Worm (Caenorhabditis elegans) whole organism, L1 larva: ENCODE results near the gene tex-2.

Experiments
- aha-1 ChIP-seq: fragments of 150-350 bp; optimal IDR thresholded peaks from 2 replicates; lab custom pipeline; 2014; ENCODE audit warnings: missing biosample characterization, missing genetic modification characterization
- aly-2 ChIP-seq: fragments of 150-350 bp; optimal IDR thresholded peaks from 2 replicates; lab custom pipeline; 2014; ENCODE audit warnings: missing biosample characterization, missing genetic modification characterization
- ceh-63 ChIP-seq: fragments of 200-800 bp; sonication (Bioruptor generic); optimal IDR thresholded peaks from 2 replicates; lab custom pipeline; 2018; ENCODE audit warnings: mild to moderate bottlenecking, missing genetic modification characterization, missing compliant biosample characterization
- ceh-90 ChIP-seq: sonication (generic microtip); optimal IDR thresholded peaks from 2 replicates; lab custom pipeline; 2016; ENCODE audit warnings: missing genetic modification characterization, missing compliant biosample characterization
- dsc-1 ChIP-seq: sonication (generic microtip); optimal IDR thresholded peaks from 2 replicates; lab custom pipeline; 2016; ENCODE audit warnings: mild to moderate bottlenecking, missing genetic modification characterization, missing compliant biosample characterization
- efl-1 ChIP-seq, 4 experiments: fragments of 150-350 bp; optimal IDR thresholded peaks in 3 of 4; peaks in 1 of 4; 1 replicate in 1 of 4; 2 replicates in 3 of 4; lab custom pipeline; 2014; ENCODE audit warnings: missing biosample characterization in 2 of 4, missing genetic modification characterization in 2 of 4, missing genetic modification reagents in 2 of 4
- efl-3 ChIP-seq: fragments of 200-800 bp; sonication (Bioruptor generic); optimal IDR thresholded peaks from 2 replicates; lab custom pipeline; 2018; ENCODE audit warnings: mild to moderate bottlenecking, missing genetic modification characterization, missing compliant biosample characterization
- egl-13 ChIP-seq: sonication (generic microtip); optimal IDR thresholded peaks from 2 replicates; lab custom pipeline; 2016; ENCODE audit warnings: missing genotype, missing genetic modification reagents, missing genetic modification characterization, missing compliant biosample characterization
- egl-27 ChIP-seq, 2 experiments: fragments of 150-350 bp in 1 of 2; sonication (generic microtip); optimal IDR thresholded peaks; 3 replicates each; lab custom pipeline; 2017 to 2018; ENCODE audit warnings: missing biosample characterization in 2 of 2, missing genetic modification characterization in 2 of 2, missing genetic modification reagents in 2 of 2
- fkh-10 ChIP-seq: sonication (generic microtip); optimal IDR thresholded peaks from 2 replicates; lab custom pipeline; 2017; ENCODE audit warnings: missing biosample characterization, missing genetic modification reagents, missing genetic modification characterization
- fkh-4 ChIP-seq: sonication (generic microtip); optimal IDR thresholded peaks from 2 replicates; lab custom pipeline; 2016; ENCODE audit warnings: missing compliant biosample characterization, missing genetic modification characterization, borderline replicate concordance
- fkh-8 ChIP-seq: sonication (generic microtip); optimal IDR thresholded peaks from 2 replicates; lab custom pipeline; 2016; ENCODE audit warnings: mild to moderate bottlenecking, missing genetic modification characterization, missing compliant biosample characterization
- grh-1 ChIP-seq: fragments of 200-800 bp; sonication (Bioruptor generic); IDR thresholded peaks from 2 replicates; pipeline ENCODE4 v1.3.6; 2022; ENCODE audit warnings: missing genetic modification reagents, missing genetic modification characterization, missing compliant biosample characterization
- hlh-17 ChIP-seq: fragments of 200-800 bp; sonication (Bioruptor generic); optimal IDR thresholded peaks from 2 replicates; lab custom pipeline; 2018; ENCODE audit warnings: missing genetic modification characterization, mild to moderate bottlenecking, missing compliant biosample characterization, moderate library complexity, borderline replicate concordance
- hlh-4 ChIP-seq: sonication (generic microtip); optimal IDR thresholded peaks from 2 replicates; lab custom pipeline; 2016; ENCODE audit warnings: mild to moderate bottlenecking, missing genetic modification characterization, missing compliant biosample characterization
- irx-1 ChIP-seq: sonication (generic microtip); optimal IDR thresholded peaks from 2 replicates; lab custom pipeline; 2016; ENCODE audit warnings: missing genetic modification characterization, missing compliant biosample characterization
- jun-1 ChIP-seq: fragments of 150-350 bp; optimal IDR thresholded peaks from 2 replicates; lab custom pipeline; 2014; ENCODE audit warnings: missing biosample characterization, missing genetic modification reagents, missing genetic modification characterization
- lin-14 ChIP-seq: fragments of 200-800 bp; sonication (Bioruptor generic); optimal IDR thresholded peaks from 2 replicates; lab custom pipeline; 2018; ENCODE audit warnings: mild to moderate bottlenecking, missing genetic modification characterization, moderate library complexity, missing compliant biosample characterization
- lsy-2 ChIP-seq, 2 experiments: fragments of 150-350 bp; optimal IDR thresholded peaks; 2 replicates each; lab custom pipeline; 2014; ENCODE audit warnings: missing biosample characterization in 2 of 2, missing genetic modification characterization in 2 of 2
- mdl-1 ChIP-seq, 2 experiments: fragments of 150-350 bp; optimal IDR thresholded peaks; 2 replicates each; lab custom pipeline; 2014 to 2017; ENCODE audit warnings: missing biosample characterization in 2 of 2, missing genetic modification characterization in 2 of 2, inconsistent platforms in 1 of 2
- mep-1 ChIP-seq: fragments of 150-350 bp; optimal IDR thresholded peaks from 2 replicates; lab custom pipeline; 2014; ENCODE audit warnings: missing biosample characterization, missing genetic modification characterization
- nhr-11 ChIP-seq: fragments of 150-350 bp; optimal IDR thresholded peaks from 2 replicates; lab custom pipeline; 2014; ENCODE audit warnings: missing biosample characterization, missing genetic modification characterization
- nhr-12 ChIP-seq: sonication (generic microtip); optimal IDR thresholded peaks from 2 replicates; lab custom pipeline; 2017; ENCODE audit warnings: missing biosample characterization, missing genetic modification characterization
- nhr-19 ChIP-seq: fragments of 200-800 bp; sonication (Bioruptor generic); conservative IDR thresholded peaks from 2 replicates; pipeline ENCODE4 v1.3.6; 2022; ENCODE audit warnings: missing genetic modification characterization, missing compliant biosample characterization
- nhr-20 ChIP-seq: sonication (generic microtip); optimal IDR thresholded peaks from 2 replicates; lab custom pipeline; 2016; ENCODE audit warnings: mild to moderate bottlenecking, missing genetic modification characterization, missing compliant biosample characterization
- nhr-47 ChIP-seq: sonication (generic microtip); optimal IDR thresholded peaks from 2 replicates; lab custom pipeline; 2016; ENCODE audit warnings: mild to moderate bottlenecking, missing genetic modification characterization, moderate library complexity, missing compliant biosample characterization
- nhr-71 ChIP-seq: sonication (generic microtip); optimal IDR thresholded peaks from 2 replicates; lab custom pipeline; 2016; ENCODE audit warnings: mild to moderate bottlenecking, missing genetic modification characterization, moderate library complexity, missing compliant biosample characterization
- nhr-77 ChIP-seq: fragments of 150-350 bp; optimal IDR thresholded peaks from 2 replicates; lab custom pipeline; 2014; ENCODE audit warnings: missing biosample characterization, missing genetic modification characterization
- pag-3 ChIP-seq: sonication (generic microtip); optimal IDR thresholded peaks from 2 replicates; lab custom pipeline; 2017; ENCODE audit warnings: missing genetic modification characterization, mild to moderate bottlenecking, missing compliant biosample characterization, antibody characterized with exemption, borderline replicate concordance; ENCODE audit not compliant: insufficient read depth
- rnt-1 ChIP-seq: sonication (generic microtip); optimal IDR thresholded peaks from 2 replicates; lab custom pipeline; 2016; ENCODE audit warnings: mild to moderate bottlenecking, missing genetic modification characterization, moderate library complexity, missing compliant biosample characterization
- skn-1 ChIP-seq: fragments of 150-350 bp; optimal IDR thresholded peaks from 2 replicates; lab custom pipeline; 2014; ENCODE audit warnings: missing biosample characterization, missing genetic modification characterization
- snu-23 ChIP-seq: sonication (generic microtip); optimal IDR thresholded peaks from 2 replicates; lab custom pipeline; 2016; ENCODE audit warnings: missing genetic modification characterization, missing compliant biosample characterization
- sox-4 ChIP-seq: sonication (generic microtip); optimal IDR thresholded peaks from 2 replicates; lab custom pipeline; 2016; ENCODE audit warnings: missing genetic modification characterization, missing compliant biosample characterization
- sptf-1 ChIP-seq: fragments of 150-350 bp; optimal IDR thresholded peaks from 2 replicates; lab custom pipeline; 2014; ENCODE audit warnings: missing biosample characterization, missing genetic modification characterization
- swsn-7 ChIP-seq: sonication (generic microtip); optimal IDR thresholded peaks from 2 replicates; lab custom pipeline; 2016; ENCODE audit warnings: missing genetic modification characterization, missing compliant biosample characterization
- unc-130 ChIP-seq: fragments of 150-350 bp; optimal IDR thresholded peaks from 2 replicates; lab custom pipeline; 2017; ENCODE audit warnings: missing biosample characterization, missing genetic modification characterization, inconsistent platforms
- unc-62 ChIP-seq: fragments of 150-350 bp; optimal IDR thresholded peaks from 2 replicates; lab custom pipeline; 2014; ENCODE audit warnings: missing biosample characterization, missing genetic modification reagents, missing genetic modification characterization
- xbp-1 ChIP-seq: sonication (generic microtip); optimal IDR thresholded peaks from 2 replicates; lab custom pipeline; 2016; ENCODE audit warnings: missing genetic modification characterization, missing compliant biosample characterization
- ztf-11 ChIP-seq, 2 experiments: sonication (generic microtip); optimal IDR thresholded peaks; 2 replicates each; lab custom pipeline; 2016 to 2017; ENCODE audit warnings: missing genetic modification characterization in 2 of 2, missing biosample characterization in 1 of 2, missing compliant biosample characterization in 1 of 2

tex-2 gene

DNA sequence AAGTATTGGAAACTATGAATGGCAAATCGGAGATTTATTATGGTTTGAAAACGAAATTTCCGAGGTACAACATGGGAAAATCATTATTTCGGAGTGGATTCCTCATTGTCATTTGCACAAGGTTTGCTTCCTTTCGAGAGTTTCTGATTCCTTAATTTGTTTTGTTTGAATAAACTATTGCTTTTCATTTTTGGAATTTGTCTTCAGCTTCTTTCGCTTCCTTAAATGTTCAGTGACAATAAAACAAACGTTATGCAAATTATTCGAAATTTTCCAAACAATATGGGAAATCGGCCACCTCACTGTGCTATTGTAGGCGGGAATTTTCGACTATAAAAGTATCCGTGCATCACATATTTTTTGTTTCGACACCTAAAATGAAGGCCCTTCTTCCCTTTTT, 31.5 kb downstream of the tex-2 start, which contains the start of gene nep-25:
Gene nep-25, plus strand, starts transcription at position 375 of the 400 bp plus-strand sequence.
- TF ChIP-seq hlh-17 (GFP tag; lab: Kevin White, UChicago) (no peak), unc-62 (GFP tag; lab: Kevin White, UChicago) (no peak), ceh-90 (tag; lab: Kevin White, UChicago) (no peak), efl-1 (optimal IDR thresholded peaks at IDR 0.05; lab: Kevin White, UChicago) (no peak), efl-1 (GFP tag; optimal IDR thresholded peaks at IDR 0.05 in 1 of 2; lab: Kevin White, UChicago) (no peak), sox-4 (tag; lab: Kevin White, UChicago) (no peak), aha-1 (tag; lab: Kevin White, UChicago) (no peak), nhr-12 (tag; lab: Kevin White, UChicago) (no peak), nhr-77 (tag; lab: Kevin White, UChicago) (no peak), sptf-1 (tag; lab: Kevin White, UChicago) (no peak), nhr-71 (tag; lab: Kevin White, UChicago) (no peak), ceh-63 (GFP tag; lab: Kevin White, UChicago) (no peak), lsy-2 (tag; optimal IDR thresholded peaks at IDR 0.05; lab: Kevin White, UChicago) (no peak), egl-13 (tag; lab: Kevin White, UChicago) (no peak), efl-3 (no peak)

DNA sequence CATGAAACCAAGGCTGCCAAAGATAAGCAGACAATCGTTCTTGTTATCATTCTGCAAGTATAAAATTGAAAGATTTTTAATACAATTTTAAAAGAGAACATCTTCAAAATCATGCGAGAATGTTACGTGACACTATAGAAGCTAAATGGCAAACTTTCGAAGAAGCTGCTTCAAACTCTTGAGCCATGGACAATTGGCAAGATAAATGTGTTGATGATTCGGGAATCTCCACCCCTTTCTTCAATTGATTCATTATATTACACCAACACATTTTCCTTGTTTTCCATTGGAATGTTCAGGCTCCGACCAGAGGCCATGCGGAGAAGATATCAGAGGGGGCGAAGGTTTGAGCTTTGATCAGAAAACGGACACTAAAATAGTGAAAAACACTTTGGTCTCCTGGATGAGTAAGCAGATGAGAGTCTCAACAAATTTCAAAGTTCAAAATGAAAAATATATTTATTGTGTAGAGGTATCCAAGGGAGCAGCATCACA, 32.3 kb downstream of the tex-2 start, which contains the start of gene lec-5:
Gene lec-5, minus strand, starts transcription at position 51 of the 495 bp plus-strand sequence.
- TF ChIP-seq xbp-1 (tag; lab: Kevin White, UChicago) (no peak), dsc-1 (peak; percentile 56), irx-1 (no peak), hlh-4 (no peak), unc-130 (tag; lab: Kevin White, UChicago) (peak; percentile 63), swsn-7 (tag; lab: Kevin White, UChicago) (no peak), nhr-71 (tag; lab: Kevin White, UChicago) (peak; percentile 60), jun-1 (tag; lab: Kevin White, UChicago) (no peak), nhr-20 (tag; lab: Kevin White, UChicago) (peak; percentile 23), nhr-11 (tag; lab: Kevin White, UChicago) (no peak), mdl-1 (tag; optimal IDR thresholded peaks at IDR 0.05; lab: Kevin White, UChicago) (no peak), ztf-11 (tag; optimal IDR thresholded peaks at IDR 0.05; lab: Kevin White, UChicago) (no peak), nhr-47 (tag; lab: Kevin White, UChicago) (no peak), lsy-2 (tag; optimal IDR thresholded peaks at IDR 0.05; lab: Kevin White, UChicago) (peak in 1 of 2 experiments; percentile 47), snu-23 (peak; percentile 23), lin-14 (GFP tag; lab: Kevin White, UChicago) (peak; percentile 72), grh-1 (no peak), fkh-10 (GFP tag; lab: Kevin White, UChicago) (no peak), fkh-8 (tag; lab: Kevin White, UChicago) (no peak), fkh-4 (tag; lab: Kevin White, UChicago) (no peak), egl-27 (tag; optimal IDR thresholded peaks at IDR 0.05; lab: Kevin White, UChicago) (no peak), mep-1 (tag; lab: Kevin White, UChicago) (peak; percentile 2), aha-1 (tag; lab: Kevin White, UChicago) (no peak), nhr-19 (GFP tag; lab: Robert Waterston, UW) (peak; percentile 38), skn-1 (tag; lab: Kevin White, UChicago) (no peak), aly-2 (tag; lab: Kevin White, UChicago) (no peak), rnt-1 (peak; percentile 56), pag-3 (tag; lab: Kevin White, UChicago) (peak; percentile 79)
